Worm (Caenorhabditis elegans): ENCODE measurements around the gene F46C3.7.

- TF ChIP-seq unc-39 (tag; optimal IDR thresholded peaks at IDR 0.05): no peak
- no peak for TF ChIP-seq snpc-4 (tag; optimal IDR thresholded peaks at IDR 0.05)
- TF ChIP-seq nhr-237 (tag; optimal IDR thresholded peaks at IDR 0.05): no peak
These were observed 23.7 kb downstream of the F46C3.7 start for ce11 chrX:11463568-11463967.
